Worm (Caenorhabditis elegans) whole organism, mixed stage, embryonic: ENCODE measurements around the gene erd-2.2.

Source experiments
- blmp-1 ChIP-seq: fragments of 150-350 bp; optimal IDR thresholded peaks from 2 replicates; lab custom pipeline; 2014; ENCODE audit warnings: missing biosample characterization, missing genetic modification characterization
- lsy-2 ChIP-seq: fragments of 150-350 bp; optimal IDR thresholded peaks from 2 replicates; lab custom pipeline; 2014; ENCODE audit warnings: missing biosample characterization, missing genetic modification characterization
- nhr-12 ChIP-seq: fragments of 150-350 bp; optimal IDR thresholded peaks from 2 replicates; lab custom pipeline; 2014; ENCODE audit warnings: missing biosample characterization, missing genetic modification characterization
- nhr-28 ChIP-seq: fragments of 150-350 bp; optimal IDR thresholded peaks from 2 replicates; lab custom pipeline; 2014; ENCODE audit warnings: missing biosample characterization, missing genetic modification characterization
- sptf-1 ChIP-seq: sonication (generic microtip); optimal IDR thresholded peaks from 2 replicates; lab custom pipeline; 2017; ENCODE audit warnings: mild to moderate bottlenecking, missing genetic modification characterization, moderate library complexity, missing compliant biosample characterization

DNA sequence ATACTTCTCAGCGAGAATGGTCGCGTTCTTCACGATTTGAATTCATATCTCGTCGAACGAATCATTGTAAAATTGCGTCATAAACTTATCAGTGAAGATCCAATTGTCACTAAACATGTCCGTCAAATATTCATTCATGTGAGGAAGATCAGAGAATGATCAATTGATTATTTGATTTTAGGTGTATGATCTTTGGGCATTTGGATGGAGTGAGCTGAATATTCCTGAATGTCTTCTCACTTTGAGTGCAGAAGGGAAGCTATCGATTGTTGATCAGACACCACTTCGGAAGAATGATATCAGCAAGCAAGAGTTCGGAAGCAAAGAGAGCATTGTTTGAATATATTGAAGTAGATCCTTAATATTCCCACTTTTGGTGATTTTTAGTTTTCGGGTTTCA, 32.6 kb upstream of the erd-2.2 start:
- TF ChIP-seq lsy-2 (tag; lab: Kevin White, UChicago) (no peak), blmp-1 (no peak), nhr-28 (tag; lab: Kevin White, UChicago) (no peak), nhr-12 (tag; lab: Kevin White, UChicago) (no peak), sptf-1 (tag; lab: Kevin White, UChicago) (no peak)
